Fruit fly (Drosophila melanogaster) whole organism, embryonic: Measurements from ENCODE around the gene Yp1.
A peak's percentile ranks its signal among the peaks of the same experiment; 100 is the strongest.

Experiments
- Abd-B ChIP-seq: fragments of 200-800 bp; sonication (Bioruptor generic); optimal IDR thresholded peaks from 2 replicates; lab custom pipeline; 2018; ENCODE audit warnings: missing biosample characterization, mild to moderate bottlenecking, missing genetic modification characterization, moderate library complexity
- Blimp-1 ChIP-seq: fragments of 200-800 bp; sonication (Bioruptor generic); optimal IDR thresholded peaks from 3 replicates; lab custom pipeline; 2018; ENCODE audit warnings: missing biosample characterization, missing genetic modification characterization, mild to moderate bottlenecking, moderate library complexity, missing genetic modification reagents
- BtbVII ChIP-seq: fragments of 200-800 bp; sonication (Bioruptor generic); optimal IDR thresholded peaks from 3 replicates; lab custom pipeline; 2017; ENCODE audit warnings: missing biosample characterization, mild to moderate bottlenecking, missing genetic modification characterization
- CG10274 ChIP-seq: fragments of 200-800 bp; sonication (Bioruptor generic); optimal IDR thresholded peaks from 3 replicates; lab custom pipeline; 2017; ENCODE audit warnings: missing biosample characterization, mild to moderate bottlenecking, missing genetic modification characterization
- CG12391 ChIP-seq: fragments of 200-800 bp; sonication (Bioruptor generic); optimal IDR thresholded peaks from 3 replicates; lab custom pipeline; 2018; ENCODE audit warnings: missing biosample characterization, mild to moderate bottlenecking, missing genetic modification characterization, moderate library complexity
- CG13296 ChIP-seq: fragments of 200-800 bp; sonication (Bioruptor generic); optimal IDR thresholded peaks from 3 replicates; lab custom pipeline; 2018; ENCODE audit warnings: missing biosample characterization, mild to moderate bottlenecking, missing genetic modification characterization
- CG1603 ChIP-seq: fragments of 200-800 bp; sonication (Bioruptor generic); optimal IDR thresholded peaks from 2 replicates; lab custom pipeline; 2019; ENCODE audit warnings: missing biosample characterization, mild to moderate bottlenecking, missing genetic modification characterization, moderate library complexity
- CG17359 ChIP-seq: fragments of 200-800 bp; sonication (Bioruptor generic); optimal IDR thresholded peaks from 3 replicates; lab custom pipeline; 2018; ENCODE audit warnings: missing biosample characterization, mild to moderate bottlenecking, missing genetic modification characterization, moderate library complexity
- CG17385 ChIP-seq: fragments of 200-800 bp; sonication (Bioruptor generic); optimal IDR thresholded peaks from 3 replicates; lab custom pipeline; 2018; ENCODE audit warnings: missing biosample characterization, mild to moderate bottlenecking, missing genetic modification characterization
- CG18262 ChIP-seq: fragments of 200-800 bp; optimal IDR thresholded peaks from 3 replicates; lab custom pipeline; 2019; ENCODE audit warnings: missing biosample characterization, mild to moderate bottlenecking, missing genetic modification characterization, moderate library complexity
- CG18599 ChIP-seq: fragments of 200-800 bp; sonication (Bioruptor generic); optimal IDR thresholded peaks from 3 replicates; lab custom pipeline; 2017; ENCODE audit warnings: missing biosample characterization, missing genetic modification characterization, mild to moderate bottlenecking, moderate library complexity, missing genetic modification reagents
- CG2116 ChIP-seq: fragments of 200-800 bp; sonication (Bioruptor generic); optimal IDR thresholded peaks from 3 replicates; lab custom pipeline; 2018; ENCODE audit warnings: missing biosample characterization, mild to moderate bottlenecking, missing genetic modification characterization
- CG2120 ChIP-seq: fragments of 200-800 bp; sonication (Bioruptor generic); optimal IDR thresholded peaks from 3 replicates; lab custom pipeline; 2016; ENCODE audit warnings: missing biosample characterization, missing genetic modification characterization
- CG4360 ChIP-seq: fragments of 200-800 bp; sonication (Bioruptor generic); IDR thresholded peaks from 2 replicates; pipeline ENCODE4 v1.3.6; 2022; ENCODE audit warnings: missing biosample characterization, missing genetic modification characterization
- CG4424 ChIP-seq: fragments of 200-800 bp; sonication (Bioruptor generic); optimal IDR thresholded peaks from 3 replicates; lab custom pipeline; 2016; ENCODE audit warnings: missing biosample characterization, missing genetic modification characterization
- CG6791 ChIP-seq: fragments of 200-800 bp; sonication (Bioruptor generic); IDR thresholded peaks from 3 replicates; pipeline ENCODE4 v1.3.6; 2022; ENCODE audit warnings: missing biosample characterization, missing genetic modification characterization; ENCODE audit not compliant: partially characterized antibody
- CG8388 ChIP-seq: fragments of 200-800 bp; sonication (Bioruptor generic); optimal IDR thresholded peaks from 2 replicates; lab custom pipeline; 2019; ENCODE audit warnings: missing biosample characterization, mild to moderate bottlenecking, missing genetic modification characterization, moderate library complexity
- CG9727 ChIP-seq: fragments of 200-800 bp; sonication (Bioruptor generic); optimal IDR thresholded peaks from 3 replicates; lab custom pipeline; 2017; ENCODE audit warnings: missing biosample characterization, mild to moderate bottlenecking, missing genetic modification characterization
- D19A ChIP-seq: fragments of 200-800 bp; optimal IDR thresholded peaks from 3 replicates; lab custom pipeline; 2019; ENCODE audit warnings: missing biosample characterization, mild to moderate bottlenecking, missing genetic modification characterization, moderate library complexity
- Deaf1 ChIP-seq: fragments of 200-800 bp; optimal IDR thresholded peaks from 3 replicates; lab custom pipeline; 2019; ENCODE audit warnings: missing biosample characterization, mild to moderate bottlenecking, missing genetic modification characterization, moderate library complexity
- E2f1 ChIP-seq: fragments of 200-800 bp; sonication (Bioruptor generic); IDR thresholded peaks from 2 replicates; pipeline ENCODE4 v1.3.6; 2022; ENCODE audit warnings: missing biosample characterization, missing genetic modification characterization
- Elba2 ChIP-seq: fragments of 200-800 bp; sonication (Bioruptor generic); optimal IDR thresholded peaks from 3 replicates; lab custom pipeline; 2016; ENCODE audit warnings: missing biosample characterization, missing genetic modification characterization
- Hr3 ChIP-seq: fragments of 200-800 bp; sonication (Bioruptor generic); optimal IDR thresholded peaks from 3 replicates; lab custom pipeline; 2016; ENCODE audit warnings: missing biosample characterization, missing genetic modification characterization
- Mes4 ChIP-seq: fragments of 200-800 bp; sonication (Bioruptor generic); optimal IDR thresholded peaks from 2 replicates; lab custom pipeline; 2016; ENCODE audit warnings: missing biosample characterization, missing genetic modification characterization
- NK7.1 ChIP-seq: fragments of 200-800 bp; sonication (Bioruptor generic); optimal IDR thresholded peaks from 3 replicates; lab custom pipeline; 2016; ENCODE audit warnings: missing biosample characterization, missing genetic modification characterization
- Oli ChIP-seq: fragments of 200-800 bp; sonication (Bioruptor generic); optimal IDR thresholded peaks from 2 replicates; lab custom pipeline; 2018; ENCODE audit warnings: missing biosample characterization, mild to moderate bottlenecking, missing genetic modification characterization, moderate library complexity
- Rx ChIP-seq: fragments of 200-800 bp; sonication (Bioruptor generic); IDR thresholded peaks from 2 replicates; pipeline ENCODE4 v1.3.6; 2022; ENCODE audit warnings: missing biosample characterization, missing genetic modification characterization
- Ssrp ChIP-seq: fragments of 200-800 bp; sonication (Bioruptor generic); optimal IDR thresholded peaks from 2 replicates; lab custom pipeline; 2018; ENCODE audit warnings: missing biosample characterization, mild to moderate bottlenecking, missing genetic modification characterization, moderate library complexity
- bbx ChIP-seq: fragments of 200-800 bp; sonication (Bioruptor generic); IDR thresholded peaks from 2 replicates; pipeline ENCODE4 v1.3.6; 2022; ENCODE audit warnings: missing biosample characterization, missing genetic modification characterization; ENCODE audit not compliant: partially characterized antibody
- bsh ChIP-seq, 2 experiments: fragments of 200-800 bp; sonication (Bioruptor generic); optimal IDR thresholded peaks; 2 replicates each; lab custom pipeline; 2017 to 2018; ENCODE audit warnings: mild to moderate bottlenecking in 2 of 2, missing biosample characterization in 2 of 2, missing genetic modification characterization in 2 of 2, moderate library complexity in 1 of 2
- chm ChIP-seq: fragments of 200-800 bp; sonication (Bioruptor generic); IDR thresholded peaks from 2 replicates; pipeline ENCODE4 v1.3.6; 2022; ENCODE audit warnings: missing biosample characterization, missing genetic modification characterization
- esg ChIP-seq: fragments of 200-800 bp; sonication (Bioruptor generic); conservative IDR thresholded peaks from 2 replicates; pipeline ENCODE4 v1.3.6; 2022; ENCODE audit warnings: missing biosample characterization, missing genetic modification characterization
- fd3F ChIP-seq: fragments of 200-800 bp; sonication (Bioruptor generic); optimal IDR thresholded peaks from 2 replicates; lab custom pipeline; 2018; ENCODE audit warnings: missing biosample characterization, mild to moderate bottlenecking, missing genetic modification characterization, moderate library complexity
- gfzf ChIP-seq: fragments of 200-800 bp; sonication (Bioruptor generic); optimal IDR thresholded peaks from 2 replicates; lab custom pipeline; 2016; ENCODE audit warnings: missing biosample characterization, mild to moderate bottlenecking, missing genetic modification characterization, moderate library complexity
- hbn ChIP-seq: fragments of 200-800 bp; sonication (Bioruptor generic); IDR thresholded peaks from 2 replicates; pipeline ENCODE4 v1.3.6; 2022; ENCODE audit warnings: missing biosample characterization, missing genetic modification characterization; ENCODE audit not compliant: partially characterized antibody
- ind ChIP-seq: fragments of 200-800 bp; sonication (Bioruptor generic); optimal IDR thresholded peaks from 3 replicates; lab custom pipeline; 2016; ENCODE audit warnings: missing biosample characterization, missing genetic modification characterization
- kah ChIP-seq: fragments of 200-800 bp; sonication (Bioruptor generic); optimal IDR thresholded peaks from 2 replicates; lab custom pipeline; 2018; ENCODE audit warnings: missing biosample characterization, mild to moderate bottlenecking, missing genetic modification characterization
- kni ChIP-seq: fragments of 200-800 bp; sonication (Bioruptor generic); optimal IDR thresholded peaks from 3 replicates; lab custom pipeline; 2017; ENCODE audit warnings: mild to moderate bottlenecking, missing biosample characterization, missing genetic modification reagents, missing genetic modification characterization
- lab ChIP-seq: fragments of 200-800 bp; sonication (Bioruptor generic); optimal IDR thresholded peaks from 3 replicates; lab custom pipeline; 2017; ENCODE audit warnings: missing biosample characterization, missing genetic modification characterization, mild to moderate bottlenecking, moderate library complexity, missing genetic modification reagents
- mirr ChIP-seq: fragments of 200-800 bp; sonication (Bioruptor generic); optimal IDR thresholded peaks from 3 replicates; lab custom pipeline; 2018; ENCODE audit warnings: missing biosample characterization, mild to moderate bottlenecking, missing genetic modification characterization
- nerfin-1 ChIP-seq: fragments of 200-800 bp; sonication (Bioruptor generic); optimal IDR thresholded peaks from 3 replicates; lab custom pipeline; 2019; ENCODE audit warnings: missing biosample characterization, mild to moderate bottlenecking, missing genetic modification characterization, moderate library complexity
- p53 ChIP-seq: fragments of 200-800 bp; sonication (Bioruptor generic); optimal IDR thresholded peaks from 2 replicates; lab custom pipeline; 2016; ENCODE audit warnings: missing biosample characterization, missing genetic modification characterization
- peb ChIP-seq: fragments of 200-800 bp; sonication (Bioruptor generic); IDR thresholded peaks from 2 replicates; pipeline ENCODE4 v1.3.6; 2022; ENCODE audit warnings: missing biosample characterization, missing genetic modification characterization
- prd ChIP-seq, 3 experiments: fragments of >200 bp in 2 of 3; fragments of 200-800 bp in 1 of 3; sonication (Bioruptor generic) in 1 of 3; optimal IDR thresholded peaks in 2 of 3; IDR thresholded peaks in 1 of 3; 2 replicates in 2 of 3; 3 replicates in 1 of 3; pipeline versions ENCODE4 v1.3.6 to Lab custom; 2017 to 2022; ENCODE audit warnings: missing biosample characterization in 1 of 3, missing genetic modification characterization in 1 of 3
- schlank ChIP-seq: fragments of 200-800 bp; sonication (Bioruptor generic); optimal IDR thresholded peaks from 2 replicates; lab custom pipeline; 2018; ENCODE audit warnings: missing biosample characterization, mild to moderate bottlenecking, missing genetic modification characterization
- slbo ChIP-seq: fragments of 200-800 bp; sonication (Bioruptor generic); IDR thresholded peaks from 2 replicates; pipeline ENCODE4 v1.3.6; 2022; ENCODE audit warnings: missing biosample characterization, missing genetic modification characterization
- toy ChIP-seq: fragments of 200-800 bp; sonication (Bioruptor generic); IDR thresholded peaks from 2 replicates; pipeline ENCODE4 v1.3.6; 2022; ENCODE audit warnings: missing biosample characterization, missing genetic modification characterization
- unpg ChIP-seq: fragments of 200-800 bp; sonication (Bioruptor generic); optimal IDR thresholded peaks from 3 replicates; lab custom pipeline; 2018; ENCODE audit warnings: missing biosample characterization, mild to moderate bottlenecking, missing genetic modification characterization, moderate library complexity
- wek ChIP-seq: fragments of 200-800 bp; sonication (Bioruptor generic); optimal IDR thresholded peaks from 3 replicates; lab custom pipeline; 2018; ENCODE audit warnings: missing biosample characterization, mild to moderate bottlenecking, missing genetic modification characterization, moderate library complexity

Gene Yp1

DNA sequence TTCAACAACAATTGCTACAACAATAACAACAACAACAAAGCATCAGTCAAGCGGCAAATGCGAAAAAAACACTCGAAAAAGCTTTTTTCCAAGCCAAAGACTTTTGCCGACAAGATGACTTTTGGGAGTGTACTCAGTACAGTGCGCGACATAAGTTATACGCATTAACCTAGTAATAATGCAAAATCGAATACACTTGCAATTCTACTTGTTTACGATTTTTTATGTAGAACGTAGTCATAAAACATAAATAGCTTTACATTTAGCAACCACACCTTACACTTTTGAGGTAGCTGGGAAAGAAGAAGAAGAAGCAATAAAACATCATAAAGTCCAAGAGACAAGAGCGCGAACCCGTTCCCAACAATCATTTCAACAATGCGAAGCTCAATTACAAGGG is 50.9 kb downstream of the Yp1 start (continued):
- no peak for TF ChIP-seq Blimp-1 (GFP tag; lab: Kevin White, UChicago)
- TF ChIP-seq kah (GFP tag; lab: Kevin White, UChicago): no peak
- no peak for TF ChIP-seq p53 (GFP tag; lab: Kevin White, UChicago)
- no peak for TF ChIP-seq CG9727 (GFP tag; lab: Kevin White, UChicago)
- TF ChIP-seq CG6791 (GFP tag; lab: Robert Waterston, UW): no peak
- TF ChIP-seq peb (GFP tag; lab: Robert Waterston, UW): no peak
- TF ChIP-seq CG2116 (GFP tag; lab: Kevin White, UChicago): no peak
- TF ChIP-seq Elba2: no peak
- no peak for TF ChIP-seq prd (optimal IDR thresholded peaks at IDR 0.05; lab: Kevin White, UChicago)
- TF ChIP-seq prd (GFP tag; IDR thresholded peaks at IDR 0.05; lab: Robert Waterston, UW): peak; percentile 29; the same call in 1 of the 3 replicates
- TF ChIP-seq Mes4: no peak
- TF ChIP-seq CG1603 (tag; lab: Kevin White, UChicago): no peak
- TF ChIP-seq lab (GFP tag; lab: Kevin White, UChicago): peak; percentile 34
- TF ChIP-seq mirr (GFP tag; lab: Kevin White, UChicago): no peak
- no peak for TF ChIP-seq Abd-B (GFP tag; lab: Kevin White, UChicago)
- no peak for TF ChIP-seq Oli
- TF ChIP-seq Rx (GFP tag; lab: Robert Waterston, UW): no peak
- TF ChIP-seq BtbVII: no peak
- no peak for TF ChIP-seq kni (GFP tag; lab: Kevin White, UChicago)
- TF ChIP-seq gfzf (GFP tag; lab: Kevin White, UChicago): no peak
- 0 out of 2 replicates have a peak, but pooled peaks have one; percentile 22 for TF ChIP-seq slbo
- TF ChIP-seq CG2120 (GFP tag; lab: Kevin White, UChicago): peak; percentile 21
- TF ChIP-seq schlank (tag; lab: Kevin White, UChicago): no peak
- no peak for TF ChIP-seq CG13296
- no peak for TF ChIP-seq E2f1 (GFP tag; lab: Robert Waterston, UW)
- no peak for TF ChIP-seq CG4360 (GFP tag; lab: Robert Waterston, UW)
- no peak for TF ChIP-seq NK7.1 (GFP tag; lab: Kevin White, UChicago)
- TF ChIP-seq Ssrp (tag; lab: Kevin White, UChicago): no peak
- peak; percentile 27 for TF ChIP-seq CG17385
- peak; percentile 8 for TF ChIP-seq CG18599 (GFP tag; lab: Kevin White, UChicago)
- TF ChIP-seq bbx (GFP tag; lab: Robert Waterston, UW): no peak
- TF ChIP-seq unpg (GFP tag; lab: Kevin White, UChicago): peak; percentile 3
- TF ChIP-seq ind (GFP tag; lab: Kevin White, UChicago): peak; percentile 16
- TF ChIP-seq CG18262 (tag; lab: Kevin White, UChicago): peak; percentile 12
- no peak for TF ChIP-seq esg (GFP tag; lab: Robert Waterston, UW)
- no peak for TF ChIP-seq chm (GFP tag; lab: Robert Waterston, UW)
- no peak for TF ChIP-seq wek
- TF ChIP-seq fd3F (GFP tag; lab: Kevin White, UChicago): no peak
- no peak for TF ChIP-seq CG12391 (tag; lab: Kevin White, UChicago)
- no peak for TF ChIP-seq nerfin-1 (tag; lab: Kevin White, UChicago)
- TF ChIP-seq CG8388 (GFP tag; lab: Kevin White, UChicago): peak; percentile 1
- no peak for TF ChIP-seq D19A (tag; lab: Kevin White, UChicago)
- TF ChIP-seq CG10274: no peak
- TF ChIP-seq toy (GFP tag; lab: Robert Waterston, UW): no peak
- TF ChIP-seq bsh (GFP tag; optimal IDR thresholded peaks at IDR 0.05; lab: Kevin White, UChicago): no peak
- no peak for TF ChIP-seq hbn (GFP tag; lab: Robert Waterston, UW)
- no peak for TF ChIP-seq Deaf1 (tag; lab: Kevin White, UChicago)
- no peak for TF ChIP-seq CG4424 (GFP tag; lab: Kevin White, UChicago)
- no peak for TF ChIP-seq Hr3 (GFP tag; lab: Kevin White, UChicago)
- TF ChIP-seq CG17359 (tag; lab: Kevin White, UChicago): no peak
